Fruit fly (Drosophila melanogaster) whole organism, pupa: ENCODE results near the gene CG3630.

ENCODE experiments used
- CG14655 ChIP-seq: fragments of 200-800 bp; sonication (Bioruptor generic); optimal IDR thresholded peaks from 3 replicates; lab custom pipeline; 2017; ENCODE audit warnings: mild to moderate bottlenecking, missing biosample characterization, missing genetic modification reagents, missing genetic modification characterization
- Pif1B ChIP-seq: fragments of 200-800 bp; sonication (Bioruptor generic); optimal IDR thresholded peaks from 3 replicates; lab custom pipeline; 2016; ENCODE audit warnings: missing biosample characterization, missing genetic modification characterization

dm6 chrX:2146574-2146973 is 15.4 kb upstream of the CG3630 start:
- TF ChIP-seq Pif1B (GFP tag; lab: Kevin White, UChicago) (no peak), CG14655 (GFP tag; lab: Kevin White, UChicago) (no peak)
